Worm (Caenorhabditis elegans) whole organism, L3 larva: Measurements from ENCODE around the gene clc-9.

Experiments
- ceh-16 ChIP-seq: sonication (generic microtip); optimal IDR thresholded peaks from 2 replicates; lab custom pipeline; 2017; ENCODE audit warnings: missing biosample characterization, missing genetic modification characterization
- daf-12 ChIP-seq: fragments of 150-350 bp; optimal IDR thresholded peaks from 2 replicates; lab custom pipeline; 2014; ENCODE audit warnings: missing biosample characterization, missing genetic modification reagents, missing genetic modification characterization
- elt-3 ChIP-seq, 3 experiments: fragments of 150-350 bp in 1 of 3; sonication (generic microtip) in 2 of 3; optimal IDR thresholded peaks; 2 replicates in 2 of 3; 4 replicates in 1 of 3; lab custom pipeline; 2014 to 2017; ENCODE audit warnings: missing biosample characterization in 3 of 3, missing genetic modification characterization in 3 of 3
- nhr-237 ChIP-seq: fragments of 150-350 bp; optimal IDR thresholded peaks from 2 replicates; lab custom pipeline; 2014; ENCODE audit warnings: missing biosample characterization, missing genetic modification characterization
- nhr-28 ChIP-seq: fragments of 150-350 bp; optimal IDR thresholded peaks from 2 replicates; lab custom pipeline; 2014; ENCODE audit warnings: missing biosample characterization, missing genetic modification characterization
- zag-1 ChIP-seq: fragments of 150-350 bp; optimal IDR thresholded peaks from 2 replicates; lab custom pipeline; 2014; ENCODE audit warnings: missing biosample characterization, missing genetic modification characterization

DNA sequence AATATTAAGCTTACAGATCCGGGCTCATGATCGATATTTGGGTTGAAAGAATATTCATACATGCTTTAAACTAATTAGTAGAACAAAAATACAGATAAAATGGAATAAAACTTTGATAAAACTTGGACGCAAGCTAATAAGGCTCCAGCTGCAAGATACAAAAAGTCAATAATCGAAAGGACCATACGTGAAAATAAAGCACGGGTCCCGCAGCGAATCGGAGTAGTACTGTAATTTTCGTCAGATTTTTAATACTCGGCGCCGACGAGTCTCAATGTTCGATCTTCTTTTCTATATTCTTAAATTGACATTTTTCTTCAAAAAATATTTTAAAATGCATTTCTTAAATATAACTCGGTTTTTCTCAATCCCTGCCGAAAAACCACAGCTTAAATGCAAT lies 11.9 kb downstream of the clc-9 start, which contains the start of gene spo-11:
- no peak for TF ChIP-seq nhr-237
- TF ChIP-seq zag-1 (tag; lab: Kevin White, UChicago): no peak
- no peak for TF ChIP-seq daf-12 (tag; lab: Kevin White, UChicago)
- TF ChIP-seq nhr-28 (tag; lab: Kevin White, UChicago): no peak
- no peak for TF ChIP-seq ceh-16 (tag; lab: Kevin White, UChicago)
- TF ChIP-seq elt-3 (tag; optimal IDR thresholded peaks at IDR 0.05; lab: Kevin White, UChicago): no peak
